Fruit fly (Drosophila melanogaster) Kc167 (cell line): ENCODE results near the gene CG3610.

Experiments used
- Myc ChIP-seq: fragments of >200 bp; optimal IDR thresholded peaks from 2 replicates; lab custom pipeline; 2017; ENCODE audit warnings: missing external identifiers
- Sin3A ChIP-seq: fragments of >200 bp; optimal IDR thresholded peaks from 2 replicates; lab custom pipeline; 2018; ENCODE audit warnings: missing external identifiers
- insv ChIP-seq: fragments of >200 bp; optimal IDR thresholded peaks from 3 replicates; lab custom pipeline; 2018; ENCODE audit warnings: missing external identifiers
- psq ChIP-seq: fragments of >200 bp; optimal IDR thresholded peaks from 2 replicates; lab custom pipeline; 2017; ENCODE audit warnings: missing external identifiers

- no peak for TF ChIP-seq psq
- no peak for TF ChIP-seq Myc (lab: Kevin White, UChicago)
- TF ChIP-seq insv (lab: Kevin White, UChicago), result no peak
- TF ChIP-seq Sin3A (lab: Kevin White, UChicago), result no peak
Observed at dm6 chr3R:14864819-14865218, 20.0 kb downstream of the CG3610 start.
